Worm (Caenorhabditis elegans) whole organism, midembryonic: ENCODE results near the gene Y54G2A.73.

Experiments
- med-1 ChIP-seq: sonication (generic microtip); optimal IDR thresholded peaks from 2 replicates; lab custom pipeline; 2017; ENCODE audit warnings: missing genetic modification characterization, mild to moderate bottlenecking, missing compliant biosample characterization, antibody characterized with exemption, missing genetic modification reagents; ENCODE audit not compliant: insufficient read depth
- ref-1 ChIP-seq: fragments of 200-800 bp; sonication (Bioruptor generic); conservative IDR thresholded peaks from 2 replicates; pipeline ENCODE4 v1.3.6; 2022; ENCODE audit warnings: missing genetic modification reagents, missing genetic modification characterization, missing compliant biosample characterization
- ztf-23 ChIP-seq: fragments of 200-800 bp; sonication (Bioruptor generic); IDR thresholded peaks from 2 replicates; pipeline ENCODE4 v1.3.6; 2022; ENCODE audit warnings: missing genetic modification reagents, missing genetic modification characterization, missing compliant biosample characterization

DNA sequence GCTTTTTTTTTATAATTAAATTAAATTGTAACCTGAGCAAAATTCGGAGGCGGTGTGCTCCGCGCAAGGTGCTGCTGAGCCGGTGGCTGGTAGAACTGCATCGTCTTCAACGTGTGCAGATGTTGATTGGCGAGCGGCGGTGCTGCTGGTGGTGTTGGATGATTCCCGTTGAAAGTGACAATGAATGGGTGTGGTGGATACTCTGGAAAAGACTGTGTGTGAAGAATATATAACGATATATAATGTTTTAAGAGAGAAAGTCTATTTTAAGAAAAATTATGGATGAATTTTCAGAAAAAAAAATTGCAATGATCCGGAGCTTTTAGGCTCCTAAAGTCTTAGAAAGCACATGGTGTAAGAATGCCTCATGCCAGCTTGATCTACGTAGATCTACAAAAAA, 13.3 kb downstream of the Y54G2A.73 start, which contains the start of gene Y54G2A.26:
- no peak for TF ChIP-seq ref-1 (GFP tag; lab: Robert Waterston, UW)
- no peak for TF ChIP-seq ztf-23 (GFP tag; lab: Robert Waterston, UW)
- no peak for TF ChIP-seq med-1 (GFP tag; lab: Kevin White, UChicago)
